Fruit fly (Drosophila melanogaster) whole organism, embryonic: Measurements from ENCODE around the gene tHMG1.

Experiments used
- Awh ChIP-seq: fragments of 200-800 bp; sonication (Bioruptor generic); IDR thresholded peaks from 2 replicates; pipeline ENCODE4, ENCODE4 v1.3.6; 2022; ENCODE audit warnings: missing biosample characterization, missing genetic modification characterization
- BEAF-32 ChIP-seq: fragments of 200-800 bp; sonication (Bioruptor generic); optimal IDR thresholded peaks from 3 replicates; lab custom pipeline; 2017; ENCODE audit warnings: missing biosample characterization, missing genetic modification characterization, mild to moderate bottlenecking, moderate library complexity, missing genetic modification reagents
- CG10462 ChIP-seq: fragments of 200-800 bp; sonication (Bioruptor generic); optimal IDR thresholded peaks from 2 replicates; lab custom pipeline; 2016; ENCODE audit warnings: missing biosample characterization, missing genetic modification characterization
- CG12104 ChIP-seq: fragments of 200-800 bp; sonication (Bioruptor generic); optimal IDR thresholded peaks from 3 replicates; lab custom pipeline; 2016; ENCODE audit warnings: missing biosample characterization, missing genetic modification characterization
- CG12219 ChIP-seq: fragments of 200-800 bp; sonication (Bioruptor generic); optimal IDR thresholded peaks from 3 replicates; lab custom pipeline; 2018; ENCODE audit warnings: missing biosample characterization, mild to moderate bottlenecking, missing genetic modification characterization
- CG13296 ChIP-seq: fragments of 200-800 bp; sonication (Bioruptor generic); optimal IDR thresholded peaks from 3 replicates; lab custom pipeline; 2018; ENCODE audit warnings: missing biosample characterization, mild to moderate bottlenecking, missing genetic modification characterization
- CG14710 ChIP-seq: fragments of 200-800 bp; sonication (Bioruptor generic); optimal IDR thresholded peaks from 3 replicates; lab custom pipeline; 2019; ENCODE audit warnings: missing biosample characterization, mild to moderate bottlenecking, missing genetic modification characterization, moderate library complexity
- CG15479 ChIP-seq: fragments of 200-800 bp; sonication (Bioruptor generic); optimal IDR thresholded peaks from 3 replicates; lab custom pipeline; 2019; ENCODE audit warnings: missing biosample characterization, mild to moderate bottlenecking, missing genetic modification characterization, moderate library complexity
- CG1603 ChIP-seq: fragments of 200-800 bp; sonication (Bioruptor generic); optimal IDR thresholded peaks from 2 replicates; lab custom pipeline; 2019; ENCODE audit warnings: missing biosample characterization, mild to moderate bottlenecking, missing genetic modification characterization, moderate library complexity
- CG18011 ChIP-seq: fragments of 200-800 bp; sonication (Bioruptor generic); optimal IDR thresholded peaks from 2 replicates; lab custom pipeline; 2017; ENCODE audit warnings: missing biosample characterization, missing genetic modification characterization, mild to moderate bottlenecking, moderate library complexity, missing genotype
- CG2129 ChIP-seq: fragments of 200-800 bp; sonication (Bioruptor generic); IDR thresholded peaks from 2 replicates; pipeline ENCODE4 v1.3.6; 2022; ENCODE audit warnings: missing biosample characterization, missing genetic modification characterization; ENCODE audit not compliant: partially characterized antibody
- CG2678 ChIP-seq: fragments of 200-800 bp; sonication (Bioruptor generic); optimal IDR thresholded peaks from 3 replicates; lab custom pipeline; 2019; ENCODE audit warnings: missing biosample characterization, mild to moderate bottlenecking, missing genetic modification characterization, moderate library complexity
- CG30403 ChIP-seq: fragments of 200-800 bp; sonication (Bioruptor generic); optimal IDR thresholded peaks from 3 replicates; lab custom pipeline; 2016; ENCODE audit warnings: missing biosample characterization, missing genetic modification characterization
- CG32532 ChIP-seq: fragments of 200-800 bp; sonication (Bioruptor generic); IDR thresholded peaks from 2 replicates; pipeline ENCODE4 v1.3.6; 2022; ENCODE audit warnings: missing biosample characterization, missing genetic modification characterization
- CG34422 ChIP-seq: fragments of 200-800 bp; sonication (Bioruptor generic); IDR thresholded peaks from 3 replicates; pipeline ENCODE4 v1.3.6; 2022; ENCODE audit warnings: missing biosample characterization, missing genetic modification characterization
- CG6175 ChIP-seq: fragments of 200-800 bp; sonication (Bioruptor generic); IDR thresholded peaks from 3 replicates; pipeline ENCODE4 v1.3.6; 2022; ENCODE audit warnings: missing biosample characterization, missing genetic modification characterization
- CG7745 ChIP-seq: fragments of 200-800 bp; sonication (Bioruptor generic); optimal IDR thresholded peaks from 2 replicates; lab custom pipeline; 2018; ENCODE audit warnings: missing biosample characterization, mild to moderate bottlenecking, missing genetic modification characterization, moderate library complexity
- CG7839 ChIP-seq: fragments of 200-800 bp; sonication (Bioruptor generic); optimal IDR thresholded peaks from 3 replicates; lab custom pipeline; 2018; ENCODE audit warnings: missing biosample characterization, mild to moderate bottlenecking, missing genetic modification characterization, moderate library complexity
- CG8765 ChIP-seq: fragments of 200-800 bp; sonication (Bioruptor generic); IDR thresholded peaks from 2 replicates; pipeline ENCODE4 v1.3.6; 2022; ENCODE audit warnings: missing biosample characterization, missing genetic modification characterization
- CkIIα-i1 ChIP-seq: fragments of 200-800 bp; sonication (Bioruptor generic); IDR thresholded peaks from 2 replicates; pipeline ENCODE4 v1.3.6; 2022; ENCODE audit warnings: missing biosample characterization, missing genetic modification characterization
- CoRest ChIP-seq: fragments of 200-800 bp; sonication (Bioruptor generic); optimal IDR thresholded peaks from 3 replicates; lab custom pipeline; 2018; ENCODE audit warnings: missing biosample characterization, mild to moderate bottlenecking, missing genetic modification characterization, moderate library complexity
- CrebB ChIP-seq: fragments of 200-800 bp; sonication (Bioruptor generic); optimal IDR thresholded peaks from 3 replicates; lab custom pipeline; 2018; ENCODE audit warnings: missing biosample characterization, mild to moderate bottlenecking, missing genetic modification characterization
- Dbx ChIP-seq: fragments of 200-800 bp; sonication (Bioruptor generic); IDR thresholded peaks from 3 replicates; pipeline ENCODE4 v1.3.6; 2022; ENCODE audit warnings: missing biosample characterization, missing genetic modification characterization
- Doc3 ChIP-seq: fragments of 200-800 bp; sonication (Bioruptor generic); IDR thresholded peaks from 3 replicates; pipeline ENCODE4 v1.3.6; 2022; ENCODE audit warnings: missing biosample characterization, missing genetic modification characterization; ENCODE audit not compliant: partially characterized antibody
- H2.0 ChIP-seq: fragments of 200-800 bp; sonication (Bioruptor generic); IDR thresholded peaks from 2 replicates; pipeline ENCODE4 v1.3.6; 2022; ENCODE audit warnings: missing biosample characterization, missing genetic modification characterization
- HLHmδ ChIP-seq: fragments of 200-800 bp; sonication (Bioruptor generic); optimal IDR thresholded peaks from 2 replicates; lab custom pipeline; 2018; ENCODE audit warnings: missing biosample characterization, mild to moderate bottlenecking, missing genetic modification characterization, moderate library complexity
- Hand ChIP-seq: fragments of 200-800 bp; sonication (Bioruptor generic); optimal IDR thresholded peaks from 2 replicates; lab custom pipeline; 2017; ENCODE audit warnings: mild to moderate bottlenecking, missing biosample characterization, missing genetic modification reagents, missing genetic modification characterization
- Lim3 ChIP-seq: fragments of 200-800 bp; sonication (Bioruptor generic); IDR thresholded peaks from 2 replicates; pipeline ENCODE4 v1.3.6; 2022; ENCODE audit warnings: missing biosample characterization, missing genetic modification characterization
- Lpt ChIP-seq: fragments of >200 bp; optimal IDR thresholded peaks from 2 replicates; lab custom pipeline; 2018; ENCODE audit warnings: missing biosample characterization, missing genetic modification characterization
- Myb ChIP-seq: fragments of 200-800 bp; sonication (Bioruptor generic); optimal IDR thresholded peaks from 2 replicates; lab custom pipeline; 2016; ENCODE audit warnings: missing biosample characterization, missing genetic modification characterization
- NC2β ChIP-seq: fragments of 200-800 bp; sonication (Bioruptor generic); optimal IDR thresholded peaks from 2 replicates; lab custom pipeline; 2016; ENCODE audit warnings: missing biosample characterization, missing genetic modification characterization
- Rx ChIP-seq: fragments of 200-800 bp; sonication (Bioruptor generic); IDR thresholded peaks from 2 replicates; pipeline ENCODE4 v1.3.6; 2022; ENCODE audit warnings: missing biosample characterization, missing genetic modification characterization
- Scr ChIP-seq: fragments of 200-800 bp; sonication (Bioruptor generic); IDR thresholded peaks from 2 replicates; pipeline ENCODE4 v1.3.6; 2022; ENCODE audit warnings: missing biosample characterization, missing genetic modification characterization; ENCODE audit not compliant: partially characterized antibody
- Trl ChIP-seq, 3 experiments: fragments of >200 bp in 2 of 3; fragments of 200-800 bp in 1 of 3; sonication (Bioruptor generic) in 1 of 3; optimal IDR thresholded peaks; 2 replicates in 1 of 3; 3 replicates in 2 of 3; lab custom pipeline; 2016 to 2017; ENCODE audit warnings: missing biosample characterization in 1 of 3, missing genetic modification characterization in 1 of 3
- ase ChIP-seq: fragments of 200-800 bp; sonication (Bioruptor generic); IDR thresholded peaks from 3 replicates; pipeline ENCODE4 v1.3.6; 2022; ENCODE audit warnings: missing biosample characterization, missing genetic modification characterization
- bab2 ChIP-seq: fragments of 200-800 bp; sonication (Bioruptor generic); optimal IDR thresholded peaks from 2 replicates; lab custom pipeline; 2016; ENCODE audit warnings: missing biosample characterization, missing genetic modification characterization
- bbx ChIP-seq: fragments of 200-800 bp; sonication (Bioruptor generic); IDR thresholded peaks from 2 replicates; pipeline ENCODE4 v1.3.6; 2022; ENCODE audit warnings: missing biosample characterization, missing genetic modification characterization; ENCODE audit not compliant: partially characterized antibody
- chinmo ChIP-seq: fragments of 200-800 bp; sonication (Bioruptor generic); IDR thresholded peaks from 4 replicates; pipeline ENCODE4 v1.3.6; 2022; ENCODE audit warnings: missing biosample characterization, missing genetic modification characterization; ENCODE audit not compliant: partially characterized antibody
- ci ChIP-seq: fragments of 200-800 bp; sonication (Bioruptor generic); IDR thresholded peaks from 3 replicates; pipeline ENCODE4 v1.3.6; 2022; ENCODE audit warnings: missing biosample characterization, missing genetic modification characterization
- crp ChIP-seq, 2 experiments: fragments of 200-800 bp; sonication (Bioruptor generic); optimal IDR thresholded peaks; 2 replicates in 1 of 2; 3 replicates in 1 of 2; lab custom pipeline; 2017; ENCODE audit warnings: missing biosample characterization in 2 of 2, missing genetic modification characterization in 2 of 2, mild to moderate bottlenecking in 1 of 2, moderate library complexity in 1 of 2
- dm ChIP-seq: fragments of 200-800 bp; sonication (Bioruptor generic); optimal IDR thresholded peaks from 3 replicates; lab custom pipeline; 2016; ENCODE audit warnings: missing biosample characterization, missing genetic modification characterization
- ems ChIP-seq: fragments of 200-800 bp; sonication (Bioruptor generic); optimal IDR thresholded peaks from 3 replicates; lab custom pipeline; 2016; ENCODE audit warnings: missing biosample characterization, missing genetic modification characterization
- knrl ChIP-seq: fragments of 200-800 bp; sonication (Bioruptor generic); IDR thresholded peaks from 3 replicates; pipeline ENCODE4 v1.3.6; 2022; ENCODE audit warnings: missing biosample characterization, missing genetic modification characterization; ENCODE audit not compliant: partially characterized antibody
- repo ChIP-seq: fragments of 200-800 bp; sonication (Bioruptor generic); optimal IDR thresholded peaks from 2 replicates; lab custom pipeline; 2016; ENCODE audit warnings: missing biosample characterization, missing genetic modification characterization
- shn ChIP-seq: fragments of 200-800 bp; sonication (Bioruptor generic); optimal IDR thresholded peaks from 3 replicates; lab custom pipeline; 2016; ENCODE audit warnings: missing biosample characterization, missing genetic modification characterization
- sima ChIP-seq: fragments of 200-800 bp; sonication (Bioruptor generic); optimal IDR thresholded peaks from 2 replicates; lab custom pipeline; 2016; ENCODE audit warnings: missing biosample characterization, missing genetic modification characterization
- so ChIP-seq: fragments of 200-800 bp; sonication (Bioruptor generic); IDR thresholded peaks from 3 replicates; pipeline ENCODE4 v1.3.6; 2022; ENCODE audit warnings: missing biosample characterization, missing genetic modification characterization
- trh ChIP-seq: fragments of 200-800 bp; sonication (Bioruptor generic); optimal IDR thresholded peaks from 2 replicates; lab custom pipeline; 2016; ENCODE audit warnings: missing biosample characterization, missing genetic modification characterization
- usp ChIP-seq: fragments of >200 bp; optimal IDR thresholded peaks from 2 replicates; lab custom pipeline; 2017; ENCODE audit warnings: missing biosample characterization, missing genetic modification characterization
- zfh1 ChIP-seq: fragments of 200-800 bp; sonication (Bioruptor generic); IDR thresholded peaks from 3 replicates; pipeline ENCODE4 v1.3.6; 2022; ENCODE audit warnings: missing biosample characterization, missing genetic modification characterization

Gene tHMG1

DNA sequence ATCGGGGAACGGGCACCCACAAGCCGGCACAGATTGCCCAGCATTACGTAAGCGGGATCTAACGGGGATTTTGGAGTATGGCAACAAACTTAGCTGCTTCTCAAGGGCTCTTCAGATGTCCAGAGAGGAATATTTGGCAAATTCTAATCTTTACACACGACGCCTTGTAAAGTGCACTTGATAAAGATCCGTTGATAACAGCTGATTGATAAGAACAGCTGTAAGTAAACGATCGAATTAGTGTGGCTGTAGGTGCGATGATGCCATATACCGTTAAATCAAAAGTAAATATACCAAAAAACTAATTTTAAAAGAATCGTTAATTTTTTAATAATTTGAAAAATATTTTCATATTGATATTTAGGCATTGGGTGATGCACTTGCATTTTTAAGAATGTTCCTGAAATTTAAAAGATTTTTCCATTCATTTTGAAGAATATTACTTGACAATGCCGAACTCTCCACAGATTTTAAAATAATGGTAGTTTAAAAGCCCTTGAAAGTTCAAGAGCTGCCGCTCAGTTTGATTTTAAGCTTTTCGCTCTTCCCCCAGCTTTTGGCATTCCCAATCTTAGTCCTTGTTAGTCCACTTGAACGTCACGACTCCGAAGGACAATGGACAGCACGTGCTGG, 23.6 kb upstream of the tHMG1 start, which contains the start of the genes CG5377 and Nrx-1 (continued):
- TF ChIP-seq sima (GFP tag; lab: Kevin White, UChicago), result no peak
- TF ChIP-seq CG14710, result peak; percentile 77
- TF ChIP-seq CG13296 (GFP tag; lab: Kevin White, UChicago), result no peak
- no peak for TF ChIP-seq CkIIα-i1 (GFP tag; lab: Robert Waterston, UW)
- TF ChIP-seq Doc3, result no peak
- TF ChIP-seq CG32532 (GFP tag; lab: Robert Waterston, UW), result no peak
- peak; percentile 51 to 92 for TF ChIP-seq crp (GFP tag; optimal IDR thresholded peaks at IDR 0.05; lab: Kevin White, UChicago)
- no peak for TF ChIP-seq NC2β (GFP tag; lab: Kevin White, UChicago)
- no peak for TF ChIP-seq usp (GFP tag; lab: Kevin White, UChicago)
- no peak for TF ChIP-seq repo
- peak; percentile 6 for TF ChIP-seq CoRest
- TF ChIP-seq CG30403 (GFP tag; lab: Kevin White, UChicago), result no peak
- TF ChIP-seq knrl (GFP tag; lab: Robert Waterston, UW), result no peak
- no peak for TF ChIP-seq CG15479 (GFP tag; lab: Kevin White, UChicago)
- TF ChIP-seq Scr (GFP tag; lab: Robert Waterston, UW), result peak; percentile 24; the same call in 1 of the 2 replicates
- no peak for TF ChIP-seq Lpt (GFP tag; lab: Kevin White, UChicago)
- TF ChIP-seq CG18011 (GFP tag; lab: Kevin White, UChicago), result no peak
- TF ChIP-seq CG34422, result peak; percentile 6; the same call in 1 of the 3 replicates
- TF ChIP-seq Myb (GFP tag; lab: Kevin White, UChicago), result peak; percentile 53
- no peak for TF ChIP-seq CG2129 (GFP tag; lab: Robert Waterston, UW)
- TF ChIP-seq CG1603 (tag; lab: Kevin White, UChicago), result peak; percentile 27
- no peak for TF ChIP-seq Dbx
- no peak for TF ChIP-seq Awh
- TF ChIP-seq ase (GFP tag; lab: Robert Waterston, UW), result no peak
- TF ChIP-seq CG7839 (tag; lab: Kevin White, UChicago), result no peak
- TF ChIP-seq ci (GFP tag; lab: Robert Waterston, UW), result no peak
- no peak for TF ChIP-seq CG12219
- peak; percentile 7 for TF ChIP-seq BEAF-32 (GFP tag; lab: Kevin White, UChicago)
- no peak for TF ChIP-seq bbx (GFP tag; lab: Robert Waterston, UW)
- TF ChIP-seq CG10462 (GFP tag; lab: Kevin White, UChicago), result no peak
- TF ChIP-seq ems (GFP tag; lab: Kevin White, UChicago), result no peak
- no peak for TF ChIP-seq CG6175 (GFP tag; lab: Robert Waterston, UW)
- no peak for TF ChIP-seq Hand (GFP tag; lab: Kevin White, UChicago)
- TF ChIP-seq so (GFP tag; lab: Robert Waterston, UW), result no peak
- TF ChIP-seq bab2 (GFP tag; lab: Kevin White, UChicago), result no peak
- TF ChIP-seq CG7745 (tag; lab: Kevin White, UChicago), result no peak
- no peak for TF ChIP-seq trh (GFP tag; lab: Kevin White, UChicago)

DNA sequence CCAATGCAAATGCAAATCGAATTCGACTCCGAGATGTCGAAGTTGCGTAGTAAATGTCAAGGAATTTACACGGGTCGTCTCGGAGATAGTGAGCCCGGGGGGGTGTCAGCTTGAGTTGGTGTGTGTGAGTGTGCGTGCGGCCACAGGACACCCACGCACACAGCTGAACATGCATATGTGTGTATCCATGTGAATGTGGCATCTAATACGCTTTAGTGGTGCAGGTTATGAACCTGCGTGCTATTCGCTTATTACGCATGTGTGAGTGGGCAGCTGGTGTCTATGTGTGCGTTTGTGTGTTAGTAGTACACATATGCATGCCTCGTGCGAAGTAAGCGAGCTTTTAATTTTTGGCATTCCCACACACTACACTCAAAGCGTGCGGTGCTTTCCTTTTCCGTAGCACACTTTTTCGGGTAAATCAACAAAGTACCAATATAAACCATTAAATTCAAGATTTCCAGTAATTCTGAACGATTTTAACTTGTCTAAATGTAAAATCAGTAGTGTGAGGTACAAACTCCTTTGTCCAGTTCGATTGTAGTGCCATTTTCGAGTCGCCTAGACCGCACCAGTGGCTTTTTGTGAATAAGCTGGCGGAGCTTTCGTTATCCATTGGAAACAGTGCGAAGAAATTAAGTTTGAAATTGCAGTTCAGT, 22.7 kb upstream of the tHMG1 start:
- TF ChIP-seq CrebB (peak; percentile 82), Trl (optimal IDR thresholded peaks at IDR 0.05; lab: Kevin White, UChicago) (no peak), Trl (GFP tag; optimal IDR thresholded peaks at IDR 0.05; lab: Kevin White, UChicago) (peak; percentile 91), H2.0 (GFP tag; lab: Robert Waterston, UW) (peak; percentile 81), HLHmδ (GFP tag; lab: Kevin White, UChicago) (no peak), shn (GFP tag; lab: Kevin White, UChicago) (peak; percentile 85), CG12104 (GFP tag; lab: Kevin White, UChicago) (peak; percentile 68), zfh1 (GFP tag; lab: Robert Waterston, UW) (peak; percentile 71), Lim3 (peak; percentile 33; the same call in 1 of the 2 replicates), Rx (GFP tag; lab: Robert Waterston, UW) (peak; percentile 67), chinmo (GFP tag; lab: Robert Waterston, UW) (peak; percentile 64; the same call in 1 of the 4 replicates), CG8765 (no peak), dm (GFP tag; lab: Kevin White, UChicago) (peak; percentile 67), CG2678 (peak; percentile 94)
